ENCODE assay signal across 1 fruit fly cellular context in genomic region chrX:13951403-13951802, dm6.
TF ChIP-seq lines count a peak whose summit lies in the region.

No protein-coding gene starts in this region.

TF ChIP-seq in whole organism, prepupa, 60 proteins besides CTCF, POLR2A, EP300 and RAD21 (continued from another document):
- TF ChIP-seq Hr39 (GFP tag; optimal IDR thresholded peaks at IDR 0.05; lab: Kevin White, UChicago) (peak; percentile 44), Gug (GFP tag; IDR thresholded peaks at IDR 0.05; lab: Robert Waterston, UW) (peak; percentile 65), topi (GFP tag; optimal IDR thresholded peaks at IDR 0.05; lab: Kevin White, UChicago) (peak; percentile 46), CG15336 (GFP tag; IDR thresholded peaks at IDR 0.05; lab: Robert Waterston, UW) (peak; percentile 59), dac (GFP tag; optimal IDR thresholded peaks at IDR 0.05; lab: Kevin White, UChicago) (peak; percentile 25), achi (GFP tag; optimal IDR thresholded peaks at IDR 0.05; lab: Kevin White, UChicago) (peak; percentile 49), dsx (GFP tag; optimal IDR thresholded peaks at IDR 0.05; lab: Kevin White, UChicago; ENCODE audit: poor library complexity, severe bottlenecking) (no peak), CG9139 (GFP tag; optimal IDR thresholded peaks at IDR 0.05; lab: Kevin White, UChicago) (no peak), cyc (GFP tag; optimal IDR thresholded peaks at IDR 0.05; lab: Kevin White, UChicago) (peak; percentile 29), ss (GFP tag; optimal IDR thresholded peaks at IDR 0.05; lab: Kevin White, UChicago) (peak in 1 of 2 experiments; percentile 46), net (GFP tag; optimal IDR thresholded peaks at IDR 0.05; lab: Kevin White, UChicago) (no peak), CG8119 (GFP tag; IDR thresholded peaks at IDR 0.05; lab: Robert Waterston, UW) (peak; percentile 61), salr (GFP tag; optimal IDR thresholded peaks at IDR 0.05; lab: Kevin White, UChicago) (peak in 1 of 2 experiments; percentile 25), Ets21C (GFP tag; optimal IDR thresholded peaks at IDR 0.05; lab: Kevin White, UChicago) (peak; percentile 17), CG6854 (GFP tag; optimal IDR thresholded peaks at IDR 0.05; lab: Kevin White, UChicago) (no peak), eg (GFP tag; IDR thresholded peaks at IDR 0.05; lab: Robert Waterston, UW) (peak; percentile 65; the same call in 2 of the 3 replicates), fd59A (GFP tag; optimal IDR thresholded peaks at IDR 0.05; lab: Kevin White, UChicago) (peak; percentile 8), CG31627 (GFP tag; optimal IDR thresholded peaks at IDR 0.05; lab: Kevin White, UChicago) (peak; percentile 20), Eip93F (GFP tag; optimal IDR thresholded peaks at IDR 0.05; lab: Kevin White, UChicago) (no peak), Hr4 (GFP tag; optimal IDR thresholded peaks at IDR 0.05; lab: Kevin White, UChicago) (peak; percentile 35), spab (GFP tag; optimal IDR thresholded peaks at IDR 0.05; lab: Kevin White, UChicago) (no peak), CG16779 (tag; optimal IDR thresholded peaks at IDR 0.05; lab: Kevin White, UChicago) (no peak), CG34406 (GFP tag; optimal IDR thresholded peaks at IDR 0.05; lab: Kevin White, UChicago) (no peak), Smox (GFP tag; optimal IDR thresholded peaks at IDR 0.05; lab: Kevin White, UChicago) (peak; percentile 16), CG1621 (tag; optimal IDR thresholded peaks at IDR 0.05; lab: Kevin White, UChicago) (no peak), Sox14 (GFP tag; optimal IDR thresholded peaks at IDR 0.05; lab: Kevin White, UChicago) (peak; percentile 56), acj6 (GFP tag; optimal IDR thresholded peaks at IDR 0.05; lab: Kevin White, UChicago) (peak; percentile 12), CG3032 (tag; optimal IDR thresholded peaks at IDR 0.05; lab: Kevin White, UChicago) (peak; percentile 29), CG11762 (GFP tag; optimal IDR thresholded peaks at IDR 0.05; lab: Kevin White, UChicago; ENCODE audit: insufficient read depth) (no peak), OdsH (GFP tag; optimal IDR thresholded peaks at IDR 0.05; lab: Kevin White, UChicago) (peak; percentile 14)
